Worm (Caenorhabditis elegans) whole organism, L4 larva: Measurements from ENCODE around the gene Y38F2AR.3.

Experiments
- F26F4.8 ChIP-seq: fragments of 200-800 bp; sonication (Bioruptor generic); conservative IDR thresholded peaks from 2 replicates; pipeline ENCODE4 v1.3.6; 2022; ENCODE audit warnings: missing genetic modification characterization, missing compliant biosample characterization
- F44E2.7 ChIP-seq: fragments of 200-800 bp; sonication (Bioruptor generic); IDR thresholded peaks from 2 replicates; pipeline ENCODE4 v2.1.2; 2022; ENCODE audit warnings: missing genetic modification characterization, missing compliant biosample characterization
- T26A8.4 ChIP-seq: fragments of 200-800 bp; sonication (Bioruptor generic); IDR thresholded peaks from 2 replicates; pipeline ENCODE4 v1.3.6; 2022; ENCODE audit warnings: missing genetic modification characterization, missing compliant biosample characterization
- Y105C5A.15 ChIP-seq: fragments of 200-800 bp; sonication (Bioruptor generic); IDR thresholded peaks from 2 replicates; pipeline ENCODE4 v1.3.6; 2022; ENCODE audit warnings: missing genetic modification characterization, missing compliant biosample characterization
- Y48G9A.11 ChIP-seq: fragments of 200-800 bp; sonication (Bioruptor generic); IDR thresholded peaks from 2 replicates; pipeline ENCODE4 v1.3.6; 2022; ENCODE audit warnings: missing genetic modification reagents, missing genetic modification characterization, missing compliant biosample characterization
- Y5F2A.4 ChIP-seq: fragments of 200-800 bp; sonication (Bioruptor generic); optimal IDR thresholded peaks from 2 replicates; lab custom pipeline; 2018; ENCODE audit warnings: mild to moderate bottlenecking, missing genetic modification characterization, missing compliant biosample characterization
- ZK337.2 ChIP-seq: fragments of 200-800 bp; sonication (Bioruptor generic); IDR thresholded peaks from 2 replicates; pipeline ENCODE4 v1.3.6; 2022; ENCODE audit warnings: missing genetic modification reagents, missing genetic modification characterization, missing compliant biosample characterization
- ZK546.5 ChIP-seq, 2 experiments: sonication (generic microtip); optimal IDR thresholded peaks; 2 replicates each; lab custom pipeline; 2017; ENCODE audit warnings: missing biosample characterization in 2 of 2, missing genetic modification characterization in 2 of 2
- aha-1 ChIP-seq: fragments of 150-350 bp; peaks from one replicate; lab custom pipeline; 2014; ENCODE audit warnings: missing biosample characterization, missing genetic modification characterization
- aly-2 ChIP-seq: sonication (generic microtip); optimal IDR thresholded peaks from 2 replicates; lab custom pipeline; 2018; ENCODE audit warnings: missing biosample characterization, missing genetic modification characterization
- ceh-28 ChIP-seq: fragments of 150-350 bp; optimal IDR thresholded peaks from 2 replicates; lab custom pipeline; 2014; ENCODE audit warnings: missing biosample characterization, missing genetic modification reagents, missing genetic modification characterization
- ceh-44 ChIP-seq: fragments of 200-800 bp; sonication (Bioruptor generic); IDR thresholded peaks from 2 replicates; pipeline ENCODE4 v1.3.6; 2022; ENCODE audit warnings: missing genetic modification reagents, missing genetic modification characterization, missing compliant biosample characterization
- ceh-82 ChIP-seq: sonication (generic microtip); optimal IDR thresholded peaks from 2 replicates; lab custom pipeline; 2017; ENCODE audit warnings: missing biosample characterization, missing genetic modification characterization
- cey-2 ChIP-seq: sonication (generic microtip); optimal IDR thresholded peaks from 3 replicates; lab custom pipeline; 2017; ENCODE audit warnings: missing genetic modification characterization, mild to moderate bottlenecking, missing compliant biosample characterization, antibody characterized with exemption, borderline replicate concordance; ENCODE audit not compliant: insufficient read depth
- ctbp-1 ChIP-seq: fragments of 200-800 bp; sonication (Bioruptor generic); IDR thresholded peaks from 2 replicates; pipeline ENCODE4 v1.3.6; 2022; ENCODE audit warnings: missing genetic modification reagents, missing genetic modification characterization, missing compliant biosample characterization
- daf-16 ChIP-seq, 3 experiments: sonication (generic microtip); optimal IDR thresholded peaks; 2 replicates each; lab custom pipeline; 2016 to 2017; ENCODE audit warnings: missing genetic modification characterization in 3 of 3, missing genetic modification reagents in 3 of 3, mild to moderate bottlenecking in 2 of 3, missing compliant biosample characterization in 2 of 3, missing biosample characterization in 1 of 3, moderate library complexity in 1 of 3
- dmd-6 ChIP-seq: fragments of 200-800 bp; sonication (Bioruptor generic); IDR thresholded peaks from 2 replicates; pipeline ENCODE4 v1.3.6; 2022; ENCODE audit warnings: missing genetic modification reagents, missing genetic modification characterization, missing compliant biosample characterization
- dpl-1 ChIP-seq: fragments of 150-350 bp; optimal IDR thresholded peaks from 2 replicates; lab custom pipeline; 2014; ENCODE audit warnings: missing biosample characterization, missing genetic modification reagents, missing genetic modification characterization
- dve-1 ChIP-seq: sonication (generic microtip); optimal IDR thresholded peaks from 2 replicates; lab custom pipeline; 2017; ENCODE audit warnings: antibody characterized with exemption, mild to moderate bottlenecking, missing genetic modification characterization, missing compliant biosample characterization; ENCODE audit not compliant: insufficient read depth
- hlh-11 ChIP-seq: fragments of 200-800 bp; sonication (Bioruptor generic); optimal IDR thresholded peaks from 2 replicates; lab custom pipeline; 2018; ENCODE audit warnings: mild to moderate bottlenecking, missing genetic modification characterization, missing compliant biosample characterization
- hlh-30 ChIP-seq: sonication (generic microtip); optimal IDR thresholded peaks from 2 replicates; lab custom pipeline; 2017; ENCODE audit warnings: antibody characterized with exemption, mild to moderate bottlenecking, missing genetic modification characterization, missing compliant biosample characterization; ENCODE audit not compliant: insufficient read depth
- jun-1 ChIP-seq: fragments of 150-350 bp; optimal IDR thresholded peaks from 2 replicates; lab custom pipeline; 2014; ENCODE audit warnings: missing biosample characterization, missing genetic modification reagents, missing genetic modification characterization
- lin-1 ChIP-seq: fragments of 200-800 bp; sonication (Bioruptor generic); IDR thresholded peaks from 2 replicates; pipeline ENCODE4 v1.3.6; 2022; ENCODE audit warnings: missing genetic modification reagents, missing genetic modification characterization, missing compliant biosample characterization
- lin-13 ChIP-seq: fragments of 150-350 bp; optimal IDR thresholded peaks from 2 replicates; lab custom pipeline; 2014; ENCODE audit warnings: missing biosample characterization, missing genetic modification reagents, missing genetic modification characterization
- lin-39 ChIP-seq: fragments of 150-350 bp; optimal IDR thresholded peaks from 2 replicates; lab custom pipeline; 2014; ENCODE audit warnings: missing biosample characterization, missing genetic modification reagents, missing genetic modification characterization
- lsy-2 ChIP-seq, 2 experiments: fragments of 150-350 bp in 1 of 2; sonication (generic microtip) in 1 of 2; optimal IDR thresholded peaks; 2 replicates each; lab custom pipeline; 2014 to 2017; ENCODE audit warnings: missing biosample characterization in 2 of 2, missing genetic modification characterization in 2 of 2
- nhr-10 ChIP-seq: fragments of 150-350 bp; optimal IDR thresholded peaks from 2 replicates; lab custom pipeline; 2014; ENCODE audit warnings: missing biosample characterization, missing genetic modification characterization
- nhr-11 ChIP-seq: fragments of 150-350 bp; optimal IDR thresholded peaks from 2 replicates; lab custom pipeline; 2014; ENCODE audit warnings: missing biosample characterization, missing genetic modification characterization
- nhr-237 ChIP-seq: sonication (generic microtip); optimal IDR thresholded peaks from 2 replicates; lab custom pipeline; 2017; ENCODE audit warnings: missing biosample characterization, missing genetic modification characterization
- nhr-25 ChIP-seq: sonication (generic microtip); optimal IDR thresholded peaks from 2 replicates; lab custom pipeline; 2017; ENCODE audit warnings: missing genetic modification characterization, mild to moderate bottlenecking, missing compliant biosample characterization, antibody characterized with exemption, moderate library complexity, borderline replicate concordance; ENCODE audit not compliant: insufficient read depth
- nhr-28 ChIP-seq: fragments of 150-350 bp; optimal IDR thresholded peaks from 2 replicates; lab custom pipeline; 2014; ENCODE audit warnings: missing biosample characterization, missing genetic modification characterization
- nhr-48 ChIP-seq: sonication (generic microtip); optimal IDR thresholded peaks from 2 replicates; lab custom pipeline; 2016; ENCODE audit warnings: mild to moderate bottlenecking, missing genetic modification characterization, missing compliant biosample characterization
- nhr-76 ChIP-seq: fragments of 150-350 bp; optimal IDR thresholded peaks from 2 replicates; lab custom pipeline; 2014; ENCODE audit warnings: missing biosample characterization, missing genetic modification characterization
- php-3 ChIP-seq: fragments of 200-800 bp; sonication (Bioruptor generic); IDR thresholded peaks from 2 replicates; pipeline ENCODE4 v1.3.6; 2022; ENCODE audit warnings: missing genetic modification reagents, missing genetic modification characterization, missing compliant biosample characterization
- spr-3 ChIP-seq: fragments of 200-800 bp; sonication (Bioruptor generic); optimal IDR thresholded peaks from 2 replicates; lab custom pipeline; 2018; ENCODE audit warnings: mild to moderate bottlenecking, missing genetic modification characterization, missing compliant biosample characterization
- unc-130 ChIP-seq: sonication (generic microtip); optimal IDR thresholded peaks from 2 replicates; lab custom pipeline; 2016; ENCODE audit warnings: missing genetic modification reagents, missing genetic modification characterization, missing compliant biosample characterization
- unc-39 ChIP-seq: sonication (generic microtip); optimal IDR thresholded peaks from 2 replicates; lab custom pipeline; 2017; ENCODE audit warnings: missing biosample characterization, missing genetic modification characterization
- unc-62 ChIP-seq, 3 experiments: fragments of 150-350 bp in 1 of 3; sonication (generic microtip); optimal IDR thresholded peaks in 2 of 3; peaks in 1 of 3; 1 replicate in 1 of 3; 2 replicates in 2 of 3; lab custom pipeline; 2014 to 2017; ENCODE audit warnings: missing biosample characterization in 3 of 3, missing genetic modification characterization in 3 of 3, missing genetic modification reagents in 3 of 3, missing genotype in 1 of 3
- vab-7 ChIP-seq: fragments of 200-800 bp; sonication (Bioruptor generic); IDR thresholded peaks from 2 replicates; pipeline ENCODE4 v1.3.6; 2022; ENCODE audit warnings: missing genetic modification reagents, missing genetic modification characterization, missing compliant biosample characterization
- ztf-7 ChIP-seq: fragments of 150-350 bp; optimal IDR thresholded peaks from 2 replicates; lab custom pipeline; 2014; ENCODE audit warnings: missing biosample characterization, missing genetic modification characterization

Gene Y38F2AR.3

ce11 chrIV:2408437-2408836, 24.6 kb downstream of the Y38F2AR.3 start (continued):
- TF ChIP-seq Y5F2A.4 (GFP tag; lab: Kevin White, UChicago) (peak; percentile 82), F26F4.8 (GFP tag; lab: Robert Waterston, UW) (no peak), vab-7 (GFP tag; lab: Robert Waterston, UW) (peak; percentile 86), ZK337.2 (GFP tag; lab: Robert Waterston, UW) (peak; percentile 71; the same call in 1 of the 2 replicates), ztf-7 (tag; lab: Kevin White, UChicago) (peak; percentile 24), cey-2 (tag; lab: Kevin White, UChicago) (no peak), php-3 (GFP tag; lab: Robert Waterston, UW) (peak; percentile 66; the same call in 1 of the 2 replicates)

ce11 chrIV:2412370-2412962, 28.7 kb downstream of the Y38F2AR.3 start, which contains the start of gene Y38F2AR.12:
TSS of gene Y38F2AR.12 (minus strand) at chrIV:2412420.
- TF ChIP-seq nhr-48 (tag; lab: Kevin White, UChicago), result no peak
- TF ChIP-seq dpl-1 (GFP tag; lab: Kevin White, UChicago), result no peak
- no peak for TF ChIP-seq daf-16 (GFP tag; optimal IDR thresholded peaks at IDR 0.05; lab: Kevin White, UChicago)
- peak; percentile 53 for TF ChIP-seq daf-16 (tag; optimal IDR thresholded peaks at IDR 0.05; lab: Kevin White, UChicago)
- TF ChIP-seq hlh-11 (tag; lab: Kevin White, UChicago), result peak; percentile 45
- TF ChIP-seq lsy-2 (tag; optimal IDR thresholded peaks at IDR 0.05; lab: Kevin White, UChicago), result no peak
- no peak for TF ChIP-seq lin-1
- TF ChIP-seq cey-2 (tag; lab: Kevin White, UChicago), result no peak
- TF ChIP-seq hlh-30 (tag; lab: Kevin White, UChicago), result peak; percentile 85
- TF ChIP-seq F44E2.7 (GFP tag; lab: Robert Waterston, UW), result no peak
- no peak for TF ChIP-seq lin-13 (GFP tag; lab: Kevin White, UChicago)
- TF ChIP-seq unc-62 (GFP tag; optimal IDR thresholded peaks at IDR 0.05 in 1 of 2; lab: Kevin White, UChicago), result peak in 1 of 2 experiments; percentile 19
- TF ChIP-seq unc-62 (tag; optimal IDR thresholded peaks at IDR 0.05; lab: Kevin White, UChicago), result no peak
- TF ChIP-seq nhr-237, result no peak
- TF ChIP-seq ZK546.5 (tag; optimal IDR thresholded peaks at IDR 0.05; lab: Kevin White, UChicago), result no peak
- no peak for TF ChIP-seq ceh-44 (GFP tag; lab: Robert Waterston, UW)
- no peak for TF ChIP-seq Y48G9A.11 (GFP tag; lab: Robert Waterston, UW)
- peak; percentile 16; the same call in 1 of the 2 replicates for TF ChIP-seq dmd-6
- no peak for TF ChIP-seq nhr-10 (tag; lab: Kevin White, UChicago)
- no peak for TF ChIP-seq nhr-11 (tag; lab: Kevin White, UChicago)
- TF ChIP-seq nhr-25 (tag; lab: Kevin White, UChicago), result no peak
- TF ChIP-seq nhr-76 (tag; lab: Kevin White, UChicago), result no peak
- TF ChIP-seq unc-39, result no peak
- TF ChIP-seq jun-1 (tag; lab: Kevin White, UChicago), result no peak
- peak; percentile 19 for TF ChIP-seq nhr-28 (tag; lab: Kevin White, UChicago)
- TF ChIP-seq spr-3 (GFP tag; lab: Kevin White, UChicago), result no peak
- no peak for TF ChIP-seq lin-39 (tag; lab: Kevin White, UChicago)
- no peak for TF ChIP-seq ceh-82 (tag; lab: Kevin White, UChicago)
- TF ChIP-seq ceh-28 (tag; lab: Kevin White, UChicago), result no peak
- no peak for TF ChIP-seq T26A8.4 (GFP tag; lab: Robert Waterston, UW)
- peak; percentile 54 for TF ChIP-seq dve-1

ce11 chrIV:2416738-2417137, 32.9 kb downstream of the Y38F2AR.3 start:
- TF ChIP-seq ctbp-1 (GFP tag; lab: Robert Waterston, UW) (no peak), aly-2 (tag; lab: Kevin White, UChicago) (no peak), ZK337.2 (GFP tag; lab: Robert Waterston, UW) (no peak), unc-62 (GFP tag; optimal IDR thresholded peaks at IDR 0.05 in 1 of 2; lab: Kevin White, UChicago) (peak in 1 of 2 experiments; percentile 43), unc-62 (tag; optimal IDR thresholded peaks at IDR 0.05; lab: Kevin White, UChicago) (no peak), unc-130 (GFP tag; lab: Kevin White, UChicago) (no peak), hlh-11 (tag; lab: Kevin White, UChicago) (no peak), Y105C5A.15 (GFP tag; lab: Robert Waterston, UW) (no peak), jun-1 (tag; lab: Kevin White, UChicago) (no peak), aha-1 (tag; lab: Kevin White, UChicago) (peak; percentile 76)
- TF ChIP-seq, all 104 proteins: peak for 2
